Fruit fly (Drosophila melanogaster): ENCODE measurements around the gene CG4565.
A peak's percentile ranks its signal among the peaks of the same experiment; 100 is the strongest.

The CG4565 gene

DNA sequence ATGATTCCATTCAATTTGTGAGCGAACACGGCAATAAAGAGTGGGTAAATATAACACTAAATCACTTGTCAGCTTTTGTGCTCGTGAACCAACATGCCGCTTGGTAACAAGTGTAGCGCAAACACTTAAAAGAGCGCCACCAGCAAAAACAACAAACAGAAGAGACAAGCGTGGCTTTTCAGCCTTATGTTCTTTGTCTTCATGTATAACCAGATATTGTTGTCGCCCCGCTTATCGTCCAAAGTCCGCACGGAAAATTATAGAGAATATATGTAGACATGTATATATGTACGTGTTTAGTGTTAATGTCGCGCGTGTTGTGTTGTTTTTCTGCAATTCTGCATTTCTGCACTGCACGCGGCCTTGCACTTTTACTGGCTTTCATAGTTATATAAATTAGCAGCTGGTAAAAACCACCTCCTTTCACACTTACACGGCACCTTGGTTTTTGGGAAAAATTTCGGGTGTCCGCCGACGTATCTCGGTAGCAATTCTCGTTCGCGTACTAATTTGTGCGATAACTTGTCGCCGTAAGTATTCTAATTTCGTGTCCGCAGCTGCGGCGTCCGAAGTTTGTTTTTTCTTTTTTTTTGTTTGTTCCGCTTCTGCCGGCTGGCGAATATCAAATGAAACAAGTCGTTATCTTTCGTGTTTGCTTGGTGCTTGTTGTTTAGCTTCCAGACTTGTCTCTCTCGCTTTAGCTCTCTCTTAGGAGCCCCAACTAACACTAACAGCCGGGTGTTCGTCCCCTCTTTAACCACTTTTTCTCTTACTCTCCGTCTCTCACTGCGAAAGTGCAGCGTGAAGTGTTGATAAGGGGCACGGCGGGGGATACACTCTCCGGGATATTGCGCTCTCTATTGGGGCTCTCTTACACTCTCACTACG, 36.4 kb downstream of the CG4565 start (continued):
- TF ChIP-seq peb (GFP tag; IDR thresholded peaks at IDR 0.05) (no peak), dati (GFP tag; IDR thresholded peaks at IDR 0.05) (no peak), hkb (optimal IDR thresholded peaks at IDR 0.05) (no peak), hkb (GFP tag; IDR thresholded peaks at IDR 0.05) (peak; percentile 44; the same call in 1 of the 2 replicates), CG43689 (GFP tag; IDR thresholded peaks at IDR 0.05) (no peak), CG11456 (GFP tag; IDR thresholded peaks at IDR 0.05) (peak; percentile 54; the same call in 2 of the 3 replicates), ap (GFP tag; IDR thresholded peaks at IDR 0.05) (no peak), caup (GFP tag; optimal IDR thresholded peaks at IDR 0.05; ENCODE audit: severe bottlenecking) (peak; percentile 30), CG7839 (tag; optimal IDR thresholded peaks at IDR 0.05) (peak; percentile 50), onecut (GFP tag; IDR thresholded peaks at IDR 0.05) (peak; percentile 40; the same call in 1 of the 2 replicates), Sin3A (optimal IDR thresholded peaks at IDR 0.05) (no peak), CG6683 (GFP tag; optimal IDR thresholded peaks at IDR 0.05) (no peak), CG6854 (GFP tag; optimal IDR thresholded peaks at IDR 0.05) (no peak), unc-4 (GFP tag; IDR thresholded peaks at IDR 0.05; ENCODE audit: partially characterized antibody) (peak; percentile 40; the same call in 1 of the 2 replicates), CG34376 (GFP tag; optimal IDR thresholded peaks at IDR 0.05) (peak; percentile 54), Atf-2 (GFP tag; optimal IDR thresholded peaks at IDR 0.05) (no peak), so (GFP tag; IDR thresholded peaks at IDR 0.05) (peak; percentile 51; the same call in 1 of the 3 replicates), lilli (GFP tag; optimal IDR thresholded peaks at IDR 0.05) (peak; percentile 30), CG5180 (GFP tag; optimal IDR thresholded peaks at IDR 0.05) (no peak), CG15514 (GFP tag; optimal IDR thresholded peaks at IDR 0.05) (no peak), GATAe (GFP tag; conservative IDR thresholded peaks at IDR 0.05) (no peak), toy (GFP tag; IDR thresholded peaks at IDR 0.05) (no peak), tio (GFP tag; optimal IDR thresholded peaks at IDR 0.05) (no peak), Eip74EF (GFP tag; optimal IDR thresholded peaks at IDR 0.05) (peak in 1 of 2 experiments; percentile 32), emc (GFP tag; optimal IDR thresholded peaks at IDR 0.05) (no peak), CG13287 (GFP tag; IDR thresholded peaks at IDR 0.05; ENCODE audit: partially characterized antibody) (peak; percentile 37), sens-2 (GFP tag; IDR thresholded peaks at IDR 0.05) (no peak), repo (GFP tag; optimal IDR thresholded peaks at IDR 0.05) (no peak), CG14860 (GFP tag; IDR thresholded peaks at IDR 0.05; ENCODE audit: partially characterized antibody) (no peak), gsb-n (tag; optimal IDR thresholded peaks at IDR 0.05) (no peak), CG12659 (GFP tag; optimal IDR thresholded peaks at IDR 0.05) (no peak), CG18262 (tag; optimal IDR thresholded peaks at IDR 0.05) (peak; percentile 15), CG7556 (GFP tag; optimal IDR thresholded peaks at IDR 0.05) (peak; percentile 38), tin (GFP tag; optimal IDR thresholded peaks at IDR 0.05) (no peak), slbo (GFP tag; IDR thresholded peaks at IDR 0.05) (peak; percentile 58), Sox102F (GFP tag; optimal IDR thresholded peaks at IDR 0.05) (no peak), slp2 (GFP tag; optimal IDR thresholded peaks at IDR 0.05) (no peak), cas (GFP tag; IDR thresholded peaks at IDR 0.05) (no peak), CG9727 (GFP tag; optimal IDR thresholded peaks at IDR 0.05) (peak; percentile 23), CG6765 (GFP tag; optimal IDR thresholded peaks at IDR 0.05) (peak; percentile 17), chif (GFP tag; optimal IDR thresholded peaks at IDR 0.05) (no peak), CG17829 (tag; optimal IDR thresholded peaks at IDR 0.05) (no peak), psq (GFP tag; optimal IDR thresholded peaks at IDR 0.05) (no peak), Fer2 (tag; optimal IDR thresholded peaks at IDR 0.05) (peak; percentile 34), p53 (GFP tag; optimal IDR thresholded peaks at IDR 0.05) (no peak), HmgZ (tag; optimal IDR thresholded peaks at IDR 0.05) (peak; percentile 25), zen (tag; optimal IDR thresholded peaks at IDR 0.05) (no peak), abd-A (tag; optimal IDR thresholded peaks at IDR 0.05) (no peak), Jarid2 (GFP tag; optimal IDR thresholded peaks at IDR 0.05) (peak; percentile 30)

Measured in whole organism, embryonic.